Worm (Caenorhabditis elegans) whole organism, young adult: ENCODE results near the gene Y60A3A.16.

Experiments used
- hrde-1 ChIP-seq: sonication (generic microtip); optimal IDR thresholded peaks from 2 replicates; lab custom pipeline; 2016; ENCODE audit warnings: missing genetic modification characterization, mild to moderate bottlenecking, missing compliant biosample characterization, moderate library complexity, missing genotype, missing genetic modification reagents, borderline replicate concordance
- snpc-3.4 ChIP-seq: sonication (generic microtip); optimal IDR thresholded peaks from 2 replicates; lab custom pipeline; 2017; ENCODE audit warnings: missing genetic modification characterization, mild to moderate bottlenecking, missing compliant biosample characterization, antibody characterized with exemption, moderate library complexity, missing genotype, missing genetic modification reagents

DNA sequence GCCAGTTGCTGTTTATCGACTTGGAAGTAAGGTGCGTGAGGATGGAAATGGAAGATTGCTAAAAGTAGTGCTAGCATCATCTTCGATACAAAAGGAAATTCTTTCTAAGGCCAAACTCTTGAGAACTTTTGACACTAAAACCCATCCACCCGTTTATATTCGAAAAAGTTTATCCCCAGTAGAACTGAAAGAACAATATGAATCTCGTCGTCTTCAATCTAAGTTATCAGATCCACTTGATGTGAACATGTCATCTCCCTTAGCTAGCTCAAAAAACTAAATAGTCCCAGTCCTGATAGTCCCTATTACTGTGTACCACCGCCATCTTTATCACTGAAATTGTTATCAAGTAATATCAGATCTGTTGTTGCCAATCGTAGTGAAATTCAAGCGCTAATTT is 14.4 kb upstream of the Y60A3A.16 start:
- TF ChIP-seq hrde-1 (tag; lab: Kevin White, UChicago) (no peak), snpc-3.4 (no peak)
